Worm (Caenorhabditis elegans) whole organism, mixed stage, embryonic: ENCODE data around the gene CD4.1.

Experiments used
- M03D4.4 ChIP-seq: sonication (generic microtip); optimal IDR thresholded peaks from 2 replicates; lab custom pipeline; 2017; ENCODE audit warnings: mild to moderate bottlenecking, missing genetic modification characterization, missing compliant biosample characterization
- bed-3 ChIP-seq: fragments of 200-800 bp; sonication (Bioruptor generic); optimal IDR thresholded peaks from 3 replicates; lab custom pipeline; 2018; ENCODE audit warnings: mild to moderate bottlenecking, missing genetic modification characterization, moderate library complexity, missing compliant biosample characterization
- blmp-1 ChIP-seq: fragments of 150-350 bp; optimal IDR thresholded peaks from 2 replicates; lab custom pipeline; 2014; ENCODE audit warnings: missing biosample characterization, missing genetic modification characterization
- ceh-39 ChIP-seq: fragments of 150-350 bp; optimal IDR thresholded peaks from 2 replicates; lab custom pipeline; 2014; ENCODE audit warnings: missing biosample characterization, missing genetic modification characterization
- ceh-43 ChIP-seq: fragments of 200-800 bp; sonication (Bioruptor generic); optimal IDR thresholded peaks from 2 replicates; lab custom pipeline; 2018; ENCODE audit warnings: mild to moderate bottlenecking, missing genetic modification characterization, moderate library complexity, missing compliant biosample characterization
- ceh-83 ChIP-seq: fragments of 200-800 bp; sonication (Bioruptor generic); optimal IDR thresholded peaks from 2 replicates; lab custom pipeline; 2018; ENCODE audit warnings: mild to moderate bottlenecking, missing genetic modification characterization, missing compliant biosample characterization
- ces-1 ChIP-seq: fragments of 150-350 bp; optimal IDR thresholded peaks from 2 replicates; lab custom pipeline; 2014; ENCODE audit warnings: missing biosample characterization, missing genetic modification reagents, missing genetic modification characterization
- cnd-1 ChIP-seq: fragments of 200-800 bp; sonication (Bioruptor generic); optimal IDR thresholded peaks from 2 replicates; lab custom pipeline; 2018; ENCODE audit warnings: mild to moderate bottlenecking, missing genetic modification characterization, missing compliant biosample characterization
- drap-1 ChIP-seq: fragments of 200-800 bp; sonication (Bioruptor generic); optimal IDR thresholded peaks from 3 replicates; lab custom pipeline; 2018; ENCODE audit warnings: mild to moderate bottlenecking, missing genetic modification characterization, missing compliant biosample characterization
- elt-1 ChIP-seq: sonication (generic microtip); optimal IDR thresholded peaks from 2 replicates; lab custom pipeline; 2017; ENCODE audit warnings: missing genetic modification characterization, mild to moderate bottlenecking, missing compliant biosample characterization, antibody characterized with exemption, moderate library complexity, borderline replicate concordance; ENCODE audit not compliant: insufficient read depth
- elt-3 ChIP-seq: fragments of 150-350 bp; optimal IDR thresholded peaks from 2 replicates; lab custom pipeline; 2014; ENCODE audit warnings: missing biosample characterization, missing genetic modification characterization
- flh-1 ChIP-seq: fragments of 200-800 bp; sonication (Bioruptor generic); optimal IDR thresholded peaks from 2 replicates; lab custom pipeline; 2018; ENCODE audit warnings: mild to moderate bottlenecking, missing genetic modification characterization, moderate library complexity, missing compliant biosample characterization
- ham-2 ChIP-seq: fragments of 200-800 bp; sonication (Bioruptor generic); optimal IDR thresholded peaks from 2 replicates; lab custom pipeline; 2018; ENCODE audit warnings: mild to moderate bottlenecking, missing genetic modification characterization, missing compliant biosample characterization
- hlh-1 ChIP-seq: fragments of 150-350 bp; optimal IDR thresholded peaks from 2 replicates; lab custom pipeline; 2014; ENCODE audit warnings: missing biosample characterization, missing genetic modification reagents, missing genetic modification characterization
- lin-13 ChIP-seq: fragments of 150-350 bp; optimal IDR thresholded peaks from 2 replicates; lab custom pipeline; 2014; ENCODE audit warnings: missing biosample characterization, missing genetic modification characterization
- lin-32 ChIP-seq: fragments of 200-800 bp; sonication (Bioruptor generic); optimal IDR thresholded peaks from 2 replicates; lab custom pipeline; 2018; ENCODE audit warnings: mild to moderate bottlenecking, missing genetic modification characterization, missing compliant biosample characterization
- lsy-2 ChIP-seq: fragments of 150-350 bp; optimal IDR thresholded peaks from 2 replicates; lab custom pipeline; 2014; ENCODE audit warnings: missing biosample characterization, missing genetic modification characterization
- mab-5 ChIP-seq: fragments of 150-350 bp; optimal IDR thresholded peaks from 2 replicates; lab custom pipeline; 2014; ENCODE audit warnings: missing biosample characterization, missing genetic modification characterization
- mep-1 ChIP-seq: fragments of 150-350 bp; optimal IDR thresholded peaks from 2 replicates; lab custom pipeline; 2017; ENCODE audit warnings: missing biosample characterization, missing genetic modification reagents, missing genetic modification characterization, inconsistent platforms
- mls-2 ChIP-seq: sonication (generic microtip); optimal IDR thresholded peaks from 2 replicates; lab custom pipeline; 2016; ENCODE audit warnings: mild to moderate bottlenecking, missing genetic modification characterization, moderate library complexity, missing compliant biosample characterization
- nhr-12 ChIP-seq: fragments of 150-350 bp; optimal IDR thresholded peaks from 2 replicates; lab custom pipeline; 2014; ENCODE audit warnings: missing biosample characterization, missing genetic modification characterization
- nhr-2 ChIP-seq: fragments of 150-350 bp; optimal IDR thresholded peaks from 2 replicates; lab custom pipeline; 2014; ENCODE audit warnings: missing biosample characterization, missing genetic modification characterization
- nhr-28 ChIP-seq: fragments of 150-350 bp; optimal IDR thresholded peaks from 2 replicates; lab custom pipeline; 2014; ENCODE audit warnings: missing biosample characterization, missing genetic modification characterization
- nhr-76 ChIP-seq: sonication (generic microtip); optimal IDR thresholded peaks from 2 replicates; lab custom pipeline; 2017; ENCODE audit warnings: missing biosample characterization, missing genetic modification characterization
- pha-4 ChIP-seq: fragments of 150-350 bp; optimal IDR thresholded peaks from 2 replicates; lab custom pipeline; 2018; ENCODE audit warnings: missing biosample characterization, missing genetic modification reagents, missing genetic modification characterization
- sem-2 ChIP-seq: fragments of 200-800 bp; sonication (Bioruptor generic); optimal IDR thresholded peaks from 2 replicates; lab custom pipeline; 2018; ENCODE audit warnings: mild to moderate bottlenecking, missing genetic modification characterization, missing compliant biosample characterization
- snpc-4 ChIP-seq: fragments of 150-350 bp; optimal IDR thresholded peaks from 2 replicates; lab custom pipeline; 2014; ENCODE audit warnings: missing biosample characterization, missing genetic modification characterization
- sptf-1 ChIP-seq: sonication (generic microtip); optimal IDR thresholded peaks from 2 replicates; lab custom pipeline; 2017; ENCODE audit warnings: mild to moderate bottlenecking, missing genetic modification characterization, moderate library complexity, missing compliant biosample characterization
- tbx-8 ChIP-seq: fragments of 200-800 bp; sonication (Bioruptor generic); optimal IDR thresholded peaks from 2 replicates; lab custom pipeline; 2018; ENCODE audit warnings: mild to moderate bottlenecking, missing genetic modification characterization, moderate library complexity, missing compliant biosample characterization
- unc-120 ChIP-seq: sonication (generic microtip); optimal IDR thresholded peaks from 2 replicates; lab custom pipeline; 2017; ENCODE audit warnings: missing genetic modification characterization, missing compliant biosample characterization; ENCODE audit not compliant: poor library complexity, severe bottlenecking
- unc-39 ChIP-seq: fragments of 150-350 bp; optimal IDR thresholded peaks from 2 replicates; lab custom pipeline; 2014; ENCODE audit warnings: missing biosample characterization, missing genetic modification characterization
- zip-8 ChIP-seq: fragments of 150-350 bp; optimal IDR thresholded peaks from 2 replicates; lab custom pipeline; 2014; ENCODE audit warnings: missing biosample characterization, missing genetic modification characterization

Gene CD4.1

ce11 chrV:5593406-5593805 is 12.9 kb upstream of the CD4.1 start, which contains the start of gene mrpl-48:
mrpl-48 (plus strand) TSS chrV:5593706.
- TF ChIP-seq nhr-28 (tag; lab: Kevin White, UChicago) (no peak), lin-13 (no peak), bed-3 (GFP tag; lab: Kevin White, UChicago) (no peak), nhr-76 (tag; lab: Kevin White, UChicago) (no peak), nhr-12 (tag; lab: Kevin White, UChicago) (no peak), mls-2 (tag; lab: Kevin White, UChicago) (no peak), pha-4 (no peak), drap-1 (no peak), snpc-4 (tag; lab: Kevin White, UChicago) (no peak), tbx-8 (no peak), ceh-43 (no peak), blmp-1 (tag; lab: Kevin White, UChicago) (no peak), sptf-1 (no peak), cnd-1 (tag; lab: Kevin White, UChicago) (no peak), ces-1 (GFP tag; lab: Kevin White, UChicago) (no peak), lin-32 (GFP tag; lab: Kevin White, UChicago) (no peak), unc-39 (tag; lab: Kevin White, UChicago) (no peak), flh-1 (no peak)
- TF ChIP-seq, all 35 proteins: peak for 0

DNA sequence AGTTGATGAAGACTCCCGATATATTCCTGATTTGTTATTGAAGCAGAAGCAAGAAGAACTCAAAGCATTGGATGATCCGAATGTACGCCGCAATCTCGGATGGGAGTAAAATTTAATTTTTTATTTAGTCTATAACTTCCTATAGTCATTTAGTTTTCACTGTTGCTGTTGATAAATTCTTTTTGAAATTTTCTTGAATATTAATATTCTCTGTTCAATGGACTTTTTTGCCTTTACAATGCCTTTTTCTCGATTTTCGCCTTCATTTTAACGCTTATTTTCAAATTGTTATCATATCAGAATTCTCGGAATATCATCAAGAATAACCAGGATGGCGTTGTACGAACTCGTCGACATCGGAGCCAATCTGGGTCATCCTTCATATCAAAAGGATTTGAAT is 12.0 kb upstream of the CD4.1 start, which contains the start of gene crn-2:
TSS of gene crn-2 (plus strand) at position 301 of the 400 bp plus-strand sequence.
- no peak for TF ChIP-seq M03D4.4

DNA sequence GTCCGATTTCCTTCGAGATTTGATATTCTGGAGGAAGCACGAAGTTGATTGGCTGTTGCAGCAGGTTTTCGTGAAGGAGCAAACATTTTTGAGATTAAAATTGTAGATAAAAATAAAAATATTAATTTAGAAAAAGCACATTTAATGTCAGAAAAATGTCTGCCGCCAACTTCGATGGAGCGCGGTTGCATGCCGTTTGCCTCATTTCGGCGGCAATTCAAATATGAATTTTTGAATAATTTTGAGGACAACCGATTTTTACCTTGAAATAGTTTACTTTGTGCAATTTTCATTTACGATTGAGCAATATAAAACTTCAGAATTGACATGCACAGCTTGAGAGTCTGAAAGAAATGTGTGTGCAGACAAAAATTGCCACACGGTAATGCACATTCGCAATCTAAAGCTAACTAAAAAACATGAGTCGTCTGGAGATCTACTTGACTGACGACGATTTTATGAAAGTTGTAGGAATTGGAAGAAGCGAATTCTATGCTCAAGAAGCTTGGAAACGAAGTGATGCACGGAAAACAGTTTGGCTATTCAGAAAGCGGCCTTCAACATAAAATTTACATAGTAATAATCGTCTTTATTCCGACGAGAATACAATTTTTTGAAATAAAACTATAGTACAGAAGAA is 9.8 kb upstream of the CD4.1 start, which contains the start of gene zhit-1:
TSS of gene zhit-1 (minus strand) at position 161 of the 640 bp plus-strand sequence.
- TF ChIP-seq drap-1: no peak
- TF ChIP-seq mep-1 (tag; lab: Kevin White, UChicago): peak; percentile 28
- TF ChIP-seq, all 35 proteins: peak for 1

DNA sequence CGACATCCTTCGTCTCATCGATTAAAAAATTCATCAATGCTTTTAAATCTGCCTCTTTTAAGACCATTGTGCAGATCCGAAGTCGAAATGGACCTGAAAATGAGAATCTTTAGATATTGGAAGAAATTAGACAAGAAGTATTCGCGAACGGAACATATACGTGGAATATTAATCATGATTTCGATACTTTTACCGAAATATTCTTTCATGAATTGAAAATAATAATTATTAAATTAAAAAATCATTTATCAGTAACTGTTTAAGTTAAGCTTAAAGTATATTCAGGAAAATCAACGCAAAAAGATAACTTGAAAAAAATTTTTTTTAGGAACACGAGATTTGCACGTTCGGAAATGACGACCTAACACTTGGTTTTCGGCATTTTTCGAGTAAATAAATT is 5.1 kb upstream of the CD4.1 start, which contains the start of gene CD4.8:
TSS of gene CD4.8 (minus strand) at position 101 of the 400 bp plus-strand sequence.
- TF ChIP-seq nhr-76 (tag; lab: Kevin White, UChicago) (no peak), nhr-2 (tag; lab: Kevin White, UChicago) (no peak), snpc-4 (tag; lab: Kevin White, UChicago) (no peak), mab-5 (no peak), ham-2 (GFP tag; lab: Kevin White, UChicago) (no peak), elt-1 (tag; lab: Kevin White, UChicago) (no peak), unc-39 (tag; lab: Kevin White, UChicago) (no peak), mls-2 (tag; lab: Kevin White, UChicago) (no peak), sptf-1 (no peak), pha-4 (no peak), bed-3 (GFP tag; lab: Kevin White, UChicago) (no peak), elt-3 (tag; lab: Kevin White, UChicago) (no peak), cnd-1 (tag; lab: Kevin White, UChicago) (no peak), mep-1 (tag; lab: Kevin White, UChicago) (no peak)

DNA sequence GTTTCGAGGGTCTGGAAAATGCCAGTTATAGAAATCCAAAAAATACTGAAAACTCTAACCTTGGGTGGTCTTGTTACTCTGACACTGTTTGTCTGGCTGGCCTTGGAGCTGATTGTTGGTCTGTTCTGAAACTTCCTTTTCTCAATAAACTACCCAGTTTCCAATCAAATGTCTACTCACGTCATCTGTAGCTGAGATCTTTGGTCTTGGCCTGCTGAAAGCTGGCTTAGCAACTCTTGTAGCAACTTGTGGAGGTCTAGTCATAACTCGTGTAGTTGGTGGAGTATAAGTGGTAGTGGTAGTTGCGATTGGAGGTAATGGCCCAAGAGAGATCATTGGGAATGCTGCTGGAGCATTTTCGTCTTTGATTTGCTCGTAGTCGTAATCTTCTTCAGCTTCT is 3.8 kb downstream of the CD4.1 start:
- TF ChIP-seq nhr-2 (tag; lab: Kevin White, UChicago) (no peak), snpc-4 (tag; lab: Kevin White, UChicago) (no peak), zip-8 (tag; lab: Kevin White, UChicago) (no peak), nhr-12 (tag; lab: Kevin White, UChicago) (no peak), sem-2 (GFP tag; lab: Kevin White, UChicago) (no peak), tbx-8 (no peak), mab-5 (no peak), unc-120 (tag; lab: Kevin White, UChicago) (no peak)

- TF ChIP-seq lin-32 (GFP tag; lab: Kevin White, UChicago) (no peak), ceh-83 (GFP tag; lab: Kevin White, UChicago) (no peak), elt-1 (tag; lab: Kevin White, UChicago) (no peak), ham-2 (GFP tag; lab: Kevin White, UChicago) (no peak), blmp-1 (tag; lab: Kevin White, UChicago) (no peak), drap-1 (no peak), nhr-12 (tag; lab: Kevin White, UChicago) (no peak), ces-1 (GFP tag; lab: Kevin White, UChicago) (no peak), flh-1 (no peak), cnd-1 (tag; lab: Kevin White, UChicago) (no peak), ceh-39 (tag; lab: Kevin White, UChicago) (no peak), lsy-2 (no peak), hlh-1 (tag; lab: Kevin White, UChicago) (no peak), ceh-43 (no peak), zip-8 (tag; lab: Kevin White, UChicago) (no peak), elt-3 (tag; lab: Kevin White, UChicago) (no peak), mep-1 (tag; lab: Kevin White, UChicago) (no peak), snpc-4 (tag; lab: Kevin White, UChicago) (no peak), M03D4.4 (no peak)
Measured at ce11 chrV:5613109-5613508, 6.8 kb downstream of the CD4.1 start, which contains the start of gene lrpc-1. lrpc-1 (minus strand) TSS chrV:5613209.
